Worm (Caenorhabditis elegans): ENCODE data around the gene Y44A6D.6.

Y44A6D.6 gene

ce11 chrV:20802906-20803305, 4.2 kb upstream of the Y44A6D.6 start, which contains the start of gene Y44A6D.5:
TSS of gene Y44A6D.5 (minus strand) at chrV:20803006.
- TF ChIP-seq hlh-15 (tag; optimal IDR thresholded peaks at IDR 0.05) (no peak), pros-1 (tag; optimal IDR thresholded peaks at IDR 0.05) (no peak), tbx-7 (tag; optimal IDR thresholded peaks at IDR 0.05) (no peak), lim-6 (tag; optimal IDR thresholded peaks at IDR 0.05) (no peak), ceh-18 (tag; optimal IDR thresholded peaks at IDR 0.05) (no peak), ceh-48 (tag; optimal IDR thresholded peaks at IDR 0.05) (no peak), ceh-34 (tag; optimal IDR thresholded peaks at IDR 0.05) (no peak), pat-9 (tag; optimal IDR thresholded peaks at IDR 0.05) (no peak), ceh-2 (tag; optimal IDR thresholded peaks at IDR 0.05) (no peak), hlh-30 (tag; optimal IDR thresholded peaks at IDR 0.05; ENCODE audit: insufficient read depth) (no peak), ceh-24 (tag; optimal IDR thresholded peaks at IDR 0.05) (no peak), nfya-1 (tag; optimal IDR thresholded peaks at IDR 0.05) (no peak), syd-9 (tag; optimal IDR thresholded peaks at IDR 0.05) (no peak)

DNA sequence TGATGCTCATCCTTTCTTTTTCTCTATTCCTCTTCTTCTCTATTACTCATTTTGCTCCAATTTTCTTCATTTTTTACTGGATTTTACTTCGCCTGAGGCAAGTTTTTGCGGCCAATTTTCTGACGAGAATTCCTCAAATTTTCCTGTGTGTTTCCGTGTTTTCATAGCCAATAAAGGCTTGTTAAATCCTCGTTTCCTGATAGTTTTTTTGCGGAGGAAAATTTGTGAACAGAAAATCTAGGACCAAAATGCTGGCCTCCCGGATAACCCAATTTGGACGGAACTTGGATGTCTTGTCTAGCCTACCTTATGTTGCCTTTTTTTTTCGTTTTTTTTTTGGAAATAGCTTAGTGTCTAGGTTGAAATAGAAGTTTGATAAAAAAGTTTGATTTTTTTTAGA, 6.5 kb downstream of the Y44A6D.6 start:
- TF ChIP-seq pros-1 (tag; optimal IDR thresholded peaks at IDR 0.05) (no peak), unc-42 (tag; optimal IDR thresholded peaks at IDR 0.05) (peak; percentile 18), rnt-1 (tag; optimal IDR thresholded peaks at IDR 0.05) (no peak)

- TF ChIP-seq hlh-30 (tag; optimal IDR thresholded peaks at IDR 0.05; ENCODE audit: insufficient read depth) (no peak), nhr-11 (tag; optimal IDR thresholded peaks at IDR 0.05) (no peak), npax-4 (tag; optimal IDR thresholded peaks at IDR 0.05) (no peak), zip-5 (tag; optimal IDR thresholded peaks at IDR 0.05) (no peak), ref-2 (tag; optimal IDR thresholded peaks at IDR 0.05) (no peak), fkh-6 (tag; optimal IDR thresholded peaks at IDR 0.05) (no peak), pat-9 (tag; optimal IDR thresholded peaks at IDR 0.05) (no peak), rnt-1 (tag; optimal IDR thresholded peaks at IDR 0.05) (no peak), pros-1 (tag; optimal IDR thresholded peaks at IDR 0.05) (no peak), ahr-1 (tag; optimal IDR thresholded peaks at IDR 0.05) (no peak), ttx-3 (tag; optimal IDR thresholded peaks at IDR 0.05) (no peak), odd-2 (tag; optimal IDR thresholded peaks at IDR 0.05) (no peak), T23F11.4 (GFP tag; optimal IDR thresholded peaks at IDR 0.05) (no peak), K09A11.1 (tag; optimal IDR thresholded peaks at IDR 0.05; ENCODE audit: insufficient read depth) (no peak), nfya-1 (tag; optimal IDR thresholded peaks at IDR 0.05) (no peak), elt-2 (tag; optimal IDR thresholded peaks at IDR 0.05) (no peak), hlh-15 (tag; optimal IDR thresholded peaks at IDR 0.05) (no peak)
Observed at ce11 chrV:20814424-20814823, 7.3 kb downstream of the Y44A6D.6 start, which contains the start of gene Y44A6D.7. TSS of gene Y44A6D.7 (plus strand) at chrV:20814724.

DNA sequence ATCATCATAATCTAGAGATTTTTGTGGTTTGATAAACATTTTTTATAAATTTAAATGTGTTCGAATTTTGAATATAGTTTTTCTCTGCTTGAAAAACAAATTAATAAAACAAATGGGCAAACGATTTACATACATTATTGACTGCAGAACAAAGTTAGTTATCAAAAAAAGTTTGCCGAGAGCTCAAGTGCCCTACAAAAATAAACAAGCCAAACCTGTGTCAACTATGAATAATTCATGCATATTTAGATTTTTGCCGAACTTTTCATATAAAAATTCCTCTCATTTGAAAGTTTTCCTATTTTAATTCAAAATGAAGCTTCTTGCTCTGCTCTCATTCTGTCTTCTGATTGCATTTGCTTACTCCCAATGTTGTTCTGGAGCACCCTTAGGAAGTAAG, 8.7 kb downstream of the Y44A6D.6 start, which contains the start of gene sshk-1:
TSS of gene sshk-1 (plus strand) at position 301 of the 400 bp plus-strand sequence.
- TF ChIP-seq unc-3 (GFP tag; conservative IDR thresholded peaks at IDR 0.05) (no peak), unc-3 (tag; optimal IDR thresholded peaks at IDR 0.05) (no peak), tbx-7 (tag; optimal IDR thresholded peaks at IDR 0.05) (no peak), nhr-232 (tag; optimal IDR thresholded peaks at IDR 0.05) (no peak), eyg-1 (tag; optimal IDR thresholded peaks at IDR 0.05) (no peak), ref-2 (tag; optimal IDR thresholded peaks at IDR 0.05) (no peak), pat-9 (tag; optimal IDR thresholded peaks at IDR 0.05) (no peak), sox-4 (tag; optimal IDR thresholded peaks at IDR 0.05) (no peak), pha-4 (tag; optimal IDR thresholded peaks at IDR 0.05) (no peak), fkh-10 (GFP tag; optimal IDR thresholded peaks at IDR 0.05) (no peak), odd-2 (tag; optimal IDR thresholded peaks at IDR 0.05) (no peak), ceh-30 (tag; optimal IDR thresholded peaks at IDR 0.05) (no peak), ttx-3 (tag; optimal IDR thresholded peaks at IDR 0.05) (no peak), C38D4.7 (GFP tag; optimal IDR thresholded peaks at IDR 0.05) (no peak)

- no peak for TF ChIP-seq ref-2 (tag; optimal IDR thresholded peaks at IDR 0.05)
- no peak for TF ChIP-seq C38D4.7 (GFP tag; optimal IDR thresholded peaks at IDR 0.05)
- no peak for TF ChIP-seq nfya-1 (tag; optimal IDR thresholded peaks at IDR 0.05)
- TF ChIP-seq ceh-31 (tag; optimal IDR thresholded peaks at IDR 0.05): no peak
- no peak for TF ChIP-seq ceh-45 (GFP tag; IDR thresholded peaks at IDR 0.05)
- no peak for TF ChIP-seq ama-1 (optimal IDR thresholded peaks at IDR 0.05)
- TF ChIP-seq syd-9 (tag; optimal IDR thresholded peaks at IDR 0.05): no peak
- no peak for TF ChIP-seq madf-2 (tag; optimal IDR thresholded peaks at IDR 0.05)
- no peak for TF ChIP-seq ceh-30 (tag; optimal IDR thresholded peaks at IDR 0.05)
- TF ChIP-seq gmeb-2 (tag; optimal IDR thresholded peaks at IDR 0.05): no peak
- no peak for TF ChIP-seq sox-4 (tag; optimal IDR thresholded peaks at IDR 0.05)
- no peak for TF ChIP-seq rnt-1 (tag; optimal IDR thresholded peaks at IDR 0.05)
- TF ChIP-seq sdc-2 (tag; optimal IDR thresholded peaks at IDR 0.05): no peak
- no peak for TF ChIP-seq ceh-24 (tag; optimal IDR thresholded peaks at IDR 0.05)
- no peak for TF ChIP-seq dmd-4 (tag; optimal IDR thresholded peaks at IDR 0.05; ENCODE audit: borderline replicate concordance)
- TF ChIP-seq ttx-3 (tag; optimal IDR thresholded peaks at IDR 0.05): no peak
Observed at ce11 chrV:20820033-20820432, 12.9 kb downstream of the Y44A6D.6 start, which contains the start of gene T03D8.6. TSS of gene T03D8.6 (minus strand) at chrV:20820330.
